Fruit fly (Drosophila melanogaster) whole organism, embryonic: Measurements from ENCODE around the gene ppk17.

Experiments
- BEAF-32 ChIP-seq: fragments of 200-800 bp; sonication (Bioruptor generic); optimal IDR thresholded peaks from 3 replicates; lab custom pipeline; 2017; ENCODE audit warnings: missing biosample characterization, missing genetic modification characterization, mild to moderate bottlenecking, moderate library complexity, missing genetic modification reagents
- Bdp1 ChIP-seq: fragments of 200-800 bp; sonication (Bioruptor generic); optimal IDR thresholded peaks from 3 replicates; lab custom pipeline; 2016; ENCODE audit warnings: missing biosample characterization, missing genetic modification characterization
- CG1832 ChIP-seq: fragments of 200-800 bp; sonication (Bioruptor generic); optimal IDR thresholded peaks from 2 replicates; lab custom pipeline; 2017; ENCODE audit warnings: missing biosample characterization, mild to moderate bottlenecking, missing genetic modification characterization, inconsistent platforms
- CG7928 ChIP-seq: fragments of 200-800 bp; sonication (Bioruptor generic); optimal IDR thresholded peaks from 2 replicates; lab custom pipeline; 2017; ENCODE audit warnings: missing biosample characterization, mild to moderate bottlenecking, missing genetic modification characterization
- Hmx ChIP-seq: fragments of 200-800 bp; sonication (Bioruptor generic); optimal IDR thresholded peaks from 2 replicates; lab custom pipeline; 2016; ENCODE audit warnings: missing biosample characterization, missing genetic modification characterization
- seq ChIP-seq: fragments of 200-800 bp; sonication (Bioruptor generic); IDR thresholded peaks from 2 replicates; pipeline ENCODE4 v1.3.6; 2022; ENCODE audit warnings: missing biosample characterization, missing genetic modification characterization

- TF ChIP-seq CG7928 (peak; percentile 71), BEAF-32 (GFP tag; lab: Kevin White, UChicago) (peak; percentile 8), CG1832 (GFP tag; lab: Kevin White, UChicago) (peak; percentile 53), Hmx (GFP tag; lab: Kevin White, UChicago) (peak; percentile 85), seq (GFP tag; lab: Robert Waterston, UW) (peak; percentile 98), Bdp1 (GFP tag; lab: Kevin White, UChicago) (peak; percentile 85)
These were observed 44.3 kb downstream of the ppk17 start, which contains the start of the genes Cyt-c-d and CG31808 for dm6 chr2L:16715841-16716701.
